Worm (Caenorhabditis elegans) whole organism, late embryonic: ENCODE data around the gene fbxa-10.
A peak's percentile ranks its signal among the peaks of the same experiment; 100 is the strongest.

Experiments used
- C38D4.7 ChIP-seq: fragments of 200-800 bp; sonication (Bioruptor generic); optimal IDR thresholded peaks from 2 replicates; lab custom pipeline; 2018; ENCODE audit warnings: mild to moderate bottlenecking, missing genetic modification characterization, moderate library complexity, missing compliant biosample characterization
- F13H6.1 ChIP-seq: sonication (generic microtip); optimal IDR thresholded peaks from 2 replicates; lab custom pipeline; 2016; ENCODE audit warnings: missing genetic modification characterization, missing compliant biosample characterization
- K09A11.1 ChIP-seq: sonication (generic microtip); optimal IDR thresholded peaks from 2 replicates; lab custom pipeline; 2017; ENCODE audit warnings: antibody characterized with exemption, mild to moderate bottlenecking, missing genetic modification characterization, missing compliant biosample characterization; ENCODE audit not compliant: insufficient read depth
- Y22D7AL.16 ChIP-seq: sonication (generic microtip); optimal IDR thresholded peaks from 2 replicates; lab custom pipeline; 2016; ENCODE audit warnings: missing genetic modification characterization, missing compliant biosample characterization
- ama-1 ChIP-seq: fragments of 150-350 bp; optimal IDR thresholded peaks from 2 replicates; lab custom pipeline; 2014
- ceh-19 ChIP-seq: fragments of 200-800 bp; sonication (Bioruptor generic); optimal IDR thresholded peaks from 2 replicates; lab custom pipeline; 2018; ENCODE audit warnings: mild to moderate bottlenecking, missing genetic modification characterization, missing compliant biosample characterization
- ceh-2 ChIP-seq: sonication (generic microtip); optimal IDR thresholded peaks from 2 replicates; lab custom pipeline; 2016; ENCODE audit warnings: missing genotype, missing genetic modification characterization, missing compliant biosample characterization
- ceh-22 ChIP-seq: sonication (generic microtip); optimal IDR thresholded peaks from 2 replicates; lab custom pipeline; 2017; ENCODE audit warnings: missing biosample characterization, missing genetic modification characterization
- ceh-24 ChIP-seq: sonication (generic microtip); optimal IDR thresholded peaks from 2 replicates; lab custom pipeline; 2016; ENCODE audit warnings: mild to moderate bottlenecking, missing genetic modification characterization, missing compliant biosample characterization
- ceh-30 ChIP-seq: fragments of 150-350 bp; optimal IDR thresholded peaks from 2 replicates; lab custom pipeline; 2014; ENCODE audit warnings: missing biosample characterization, missing genetic modification characterization
- ceh-31 ChIP-seq: sonication (generic microtip); optimal IDR thresholded peaks from 2 replicates; lab custom pipeline; 2016; ENCODE audit warnings: missing genetic modification characterization, missing compliant biosample characterization
- ceh-6 ChIP-seq: fragments of 200-800 bp; sonication (Bioruptor generic); optimal IDR thresholded peaks from 2 replicates; lab custom pipeline; 2018; ENCODE audit warnings: mild to moderate bottlenecking, missing genetic modification characterization, missing compliant biosample characterization
- dve-1 ChIP-seq: sonication (generic microtip); optimal IDR thresholded peaks from 2 replicates; lab custom pipeline; 2017; ENCODE audit warnings: antibody characterized with exemption, mild to moderate bottlenecking, missing genetic modification characterization, missing compliant biosample characterization
- elt-2 ChIP-seq: sonication (generic microtip); optimal IDR thresholded peaks from 2 replicates; lab custom pipeline; 2016; ENCODE audit warnings: missing genetic modification reagents, missing genetic modification characterization, missing compliant biosample characterization
- eyg-1 ChIP-seq: sonication (generic microtip); optimal IDR thresholded peaks from 2 replicates; lab custom pipeline; 2016; ENCODE audit warnings: missing genotype, missing genetic modification characterization, missing compliant biosample characterization
- fkh-6 ChIP-seq: sonication (generic microtip); optimal IDR thresholded peaks from 2 replicates; lab custom pipeline; 2016; ENCODE audit warnings: missing genetic modification characterization, missing compliant biosample characterization
- hlh-15 ChIP-seq: sonication (generic microtip); optimal IDR thresholded peaks from 2 replicates; lab custom pipeline; 2016; ENCODE audit warnings: missing genetic modification characterization, missing compliant biosample characterization
- hlh-30 ChIP-seq: sonication (generic microtip); optimal IDR thresholded peaks from 2 replicates; lab custom pipeline; 2017; ENCODE audit warnings: antibody characterized with exemption, missing genetic modification characterization, missing compliant biosample characterization; ENCODE audit not compliant: insufficient read depth
- hlh-6 ChIP-seq: sonication (generic microtip); optimal IDR thresholded peaks from 2 replicates; lab custom pipeline; 2016; ENCODE audit warnings: missing genotype, missing genetic modification characterization, missing compliant biosample characterization
- hlh-8 ChIP-seq: sonication (generic microtip); optimal IDR thresholded peaks from 2 replicates; lab custom pipeline; 2016; ENCODE audit warnings: missing genotype, missing genetic modification characterization, missing compliant biosample characterization
- lim-6 ChIP-seq: sonication (generic microtip); optimal IDR thresholded peaks from 2 replicates; lab custom pipeline; 2016; ENCODE audit warnings: missing genetic modification characterization, missing compliant biosample characterization
- lin-11 ChIP-seq: fragments of 200-800 bp; sonication (Bioruptor generic); optimal IDR thresholded peaks from 2 replicates; lab custom pipeline; 2018; ENCODE audit warnings: mild to moderate bottlenecking, missing genetic modification characterization, missing compliant biosample characterization
- nfya-1 ChIP-seq: sonication (generic microtip); optimal IDR thresholded peaks from 2 replicates; lab custom pipeline; 2017; ENCODE audit warnings: missing genetic modification characterization, mild to moderate bottlenecking, missing compliant biosample characterization, antibody characterized with exemption, moderate library complexity
- nhr-232 ChIP-seq: sonication (generic microtip); optimal IDR thresholded peaks from 2 replicates; lab custom pipeline; 2016; ENCODE audit warnings: missing genetic modification characterization, missing compliant biosample characterization
- npax-4 ChIP-seq: sonication (generic microtip); optimal IDR thresholded peaks from 2 replicates; lab custom pipeline; 2016; ENCODE audit warnings: missing genetic modification characterization, missing compliant biosample characterization
- odd-2 ChIP-seq: sonication (generic microtip); optimal IDR thresholded peaks from 2 replicates; lab custom pipeline; 2017; ENCODE audit warnings: antibody characterized with exemption, mild to moderate bottlenecking, missing genetic modification characterization, missing compliant biosample characterization
- pag-3 ChIP-seq: sonication (generic microtip); optimal IDR thresholded peaks from 2 replicates; lab custom pipeline; 2016; ENCODE audit warnings: missing compliant biosample characterization, missing genetic modification characterization, borderline replicate concordance
- pax-1 ChIP-seq: fragments of 150-350 bp; optimal IDR thresholded peaks from 2 replicates; lab custom pipeline; 2014; ENCODE audit warnings: missing biosample characterization, missing genetic modification characterization
- pros-1 ChIP-seq: fragments of 150-350 bp; optimal IDR thresholded peaks from 2 replicates; lab custom pipeline; 2014; ENCODE audit warnings: missing biosample characterization, missing genetic modification reagents, missing genetic modification characterization
- ref-2 ChIP-seq: sonication (generic microtip); optimal IDR thresholded peaks from 2 replicates; lab custom pipeline; 2016; ENCODE audit warnings: missing genetic modification characterization, missing compliant biosample characterization
- rnt-1 ChIP-seq: sonication (generic microtip); optimal IDR thresholded peaks from 2 replicates; lab custom pipeline; 2016; ENCODE audit warnings: missing genetic modification characterization, missing compliant biosample characterization
- tbx-2 ChIP-seq: sonication (generic microtip); optimal IDR thresholded peaks from 2 replicates; lab custom pipeline; 2016; ENCODE audit warnings: missing genetic modification characterization, missing compliant biosample characterization
- tbx-7 ChIP-seq: sonication (generic microtip); optimal IDR thresholded peaks from 2 replicates; lab custom pipeline; 2016; ENCODE audit warnings: missing genotype, missing genetic modification characterization, missing compliant biosample characterization
- ttx-3 ChIP-seq: sonication (generic microtip); optimal IDR thresholded peaks from 2 replicates; lab custom pipeline; 2016; ENCODE audit warnings: missing genetic modification reagents, missing genetic modification characterization, missing compliant biosample characterization
- unc-3 ChIP-seq, 2 experiments: fragments of 200-800 bp in 1 of 2; sonication (Bioruptor generic) in 1 of 2; sonication (generic microtip) in 1 of 2; conservative IDR thresholded peaks in 1 of 2; optimal IDR thresholded peaks in 1 of 2; 2 replicates each; pipeline versions ENCODE4 v1.3.6 to Lab custom; 2016 to 2022; ENCODE audit warnings: missing compliant biosample characterization in 2 of 2, missing genetic modification characterization in 2 of 2, missing genetic modification reagents in 1 of 2
- unc-42 ChIP-seq: sonication (generic microtip); optimal IDR thresholded peaks from 2 replicates; lab custom pipeline; 2016; ENCODE audit warnings: missing genotype, missing genetic modification characterization, missing compliant biosample characterization
- unc-55 ChIP-seq: sonication (generic microtip); optimal IDR thresholded peaks from 2 replicates; lab custom pipeline; 2017; ENCODE audit warnings: missing biosample characterization, missing genetic modification reagents, missing genetic modification characterization
- unc-86 ChIP-seq: sonication (generic microtip); optimal IDR thresholded peaks from 2 replicates; lab custom pipeline; 2016; ENCODE audit warnings: missing genetic modification characterization, missing compliant biosample characterization
- zip-5 ChIP-seq: sonication (generic microtip); optimal IDR thresholded peaks from 2 replicates; lab custom pipeline; 2016; ENCODE audit warnings: missing genetic modification characterization, missing compliant biosample characterization
- ztf-16 ChIP-seq: sonication (generic microtip); optimal IDR thresholded peaks from 2 replicates; lab custom pipeline; 2017; ENCODE audit warnings: missing genetic modification characterization, missing compliant biosample characterization

The fbxa-10 gene

ce11 chrIII:941958-942357 lies 10.2 kb upstream of the fbxa-10 start:
- TF ChIP-seq npax-4 = no peak
- TF ChIP-seq K09A11.1 (tag; lab: Kevin White, UChicago) = no peak
- TF ChIP-seq ceh-2 (tag; lab: Kevin White, UChicago) = no peak
- TF ChIP-seq F13H6.1 (tag; lab: Kevin White, UChicago) = no peak
- no peak for TF ChIP-seq ref-2
- no peak for TF ChIP-seq ceh-24 (tag; lab: Kevin White, UChicago)
- no peak for TF ChIP-seq ceh-6 (GFP tag; lab: Kevin White, UChicago)
- TF ChIP-seq odd-2 (tag; lab: Kevin White, UChicago) = no peak
- TF ChIP-seq ceh-22 = no peak
- TF ChIP-seq pros-1 (tag; lab: Kevin White, UChicago) = no peak
- TF ChIP-seq lim-6 (tag; lab: Kevin White, UChicago) = no peak
- no peak for TF ChIP-seq ceh-30 (tag; lab: Kevin White, UChicago)
- no peak for TF ChIP-seq unc-42 (tag; lab: Kevin White, UChicago)
- no peak for TF ChIP-seq pag-3 (tag; lab: Kevin White, UChicago)
- no peak for TF ChIP-seq fkh-6 (tag; lab: Kevin White, UChicago)

ce11 chrIII:943426-943927 lies 8.7 kb upstream of the fbxa-10 start, which contains the start of gene fbxa-59:
TSS of gene fbxa-59 (minus strand) at chrIII:943476.
- TF ChIP-seq elt-2 (tag; lab: Kevin White, UChicago) (peak; percentile 16), eyg-1 (tag; lab: Kevin White, UChicago) (no peak)

ce11 chrIII:946250-946725 lies 5.9 kb upstream of the fbxa-10 start, which contains the start of gene fbxa-60:
TSS of gene fbxa-60 (minus strand) at chrIII:946300.
- TF ChIP-seq hlh-8 (tag; lab: Kevin White, UChicago) (no peak), lin-11 (tag; lab: Kevin White, UChicago) (no peak), nfya-1 (tag; lab: Kevin White, UChicago) (no peak), unc-86 (tag; lab: Kevin White, UChicago) (no peak), Y22D7AL.16 (tag; lab: Kevin White, UChicago) (no peak), zip-5 (tag; lab: Kevin White, UChicago) (no peak), tbx-7 (tag; lab: Kevin White, UChicago) (no peak), elt-2 (tag; lab: Kevin White, UChicago) (no peak), unc-55 (GFP tag; lab: Kevin White, UChicago) (no peak), hlh-6 (tag; lab: Kevin White, UChicago) (no peak), pax-1 (no peak), pros-1 (tag; lab: Kevin White, UChicago) (no peak), lim-6 (tag; lab: Kevin White, UChicago) (no peak), hlh-30 (tag; lab: Kevin White, UChicago) (no peak), C38D4.7 (GFP tag; lab: Kevin White, UChicago) (no peak), rnt-1 (tag; lab: Kevin White, UChicago) (no peak), tbx-2 (tag; lab: Kevin White, UChicago) (no peak)

- no peak for TF ChIP-seq unc-3 (GFP tag; conservative IDR thresholded peaks at IDR 0.05; lab: Robert Waterston, UW)
- TF ChIP-seq unc-3 (tag; optimal IDR thresholded peaks at IDR 0.05; lab: Kevin White, UChicago) = no peak
- TF ChIP-seq ama-1 = no peak
- TF ChIP-seq unc-55 (GFP tag; lab: Kevin White, UChicago) = no peak
- no peak for TF ChIP-seq C38D4.7 (GFP tag; lab: Kevin White, UChicago)
- TF ChIP-seq ceh-19 (GFP tag; lab: Kevin White, UChicago) = no peak
- no peak for TF ChIP-seq ttx-3 (tag; lab: Kevin White, UChicago)
- TF ChIP-seq ceh-31 (tag; lab: Kevin White, UChicago) = no peak
- TF ChIP-seq nhr-232 (tag; lab: Kevin White, UChicago) = no peak
- no peak for TF ChIP-seq dve-1 (tag; lab: Kevin White, UChicago)
- TF ChIP-seq ztf-16 (tag; lab: Kevin White, UChicago) = no peak
- TF ChIP-seq K09A11.1 (tag; lab: Kevin White, UChicago) = no peak
- no peak for TF ChIP-seq pag-3 (tag; lab: Kevin White, UChicago)
- no peak for TF ChIP-seq hlh-15 (tag; lab: Kevin White, UChicago)
- TF ChIP-seq, all 69 proteins: peak for 0
These were observed 1.7 kb upstream of the fbxa-10 start, which contains the start of the genes fbxa-67 and fbxa-11 for ce11 chrIII:950472-950871. TSS of gene fbxa-67 (minus strand) at chrIII:950670. TSS of gene fbxa-11 (plus strand) at chrIII:950869.
